Fruit fly (Drosophila melanogaster): ENCODE data around the gene Nsf2.

dm6 chr3R:13880872-13881271 is 43.1 kb upstream of the Nsf2 start:
- TF ChIP-seq Dll (optimal IDR thresholded peaks at IDR 0.05) (no peak), usp (GFP tag; optimal IDR thresholded peaks at IDR 0.05) (no peak)

Data from whole organism.